Fruit fly (Drosophila melanogaster) whole organism, embryonic: ENCODE measurements around the gene CG32708.

Experiments
- Abd-B ChIP-seq: fragments of 200-800 bp; sonication (Bioruptor generic); optimal IDR thresholded peaks from 2 replicates; lab custom pipeline; 2018; ENCODE audit warnings: missing biosample characterization, mild to moderate bottlenecking, missing genetic modification characterization, moderate library complexity
- Atf-2 ChIP-seq: fragments of 200-800 bp; sonication (Bioruptor generic); optimal IDR thresholded peaks from 2 replicates; lab custom pipeline; 2016; ENCODE audit warnings: missing biosample characterization, missing genetic modification characterization
- BEAF-32 ChIP-seq: fragments of 200-800 bp; sonication (Bioruptor generic); optimal IDR thresholded peaks from 3 replicates; lab custom pipeline; 2017; ENCODE audit warnings: missing biosample characterization, missing genetic modification characterization, mild to moderate bottlenecking, moderate library complexity, missing genetic modification reagents
- CG11723 ChIP-seq: fragments of 200-800 bp; sonication (Bioruptor generic); optimal IDR thresholded peaks from 2 replicates; lab custom pipeline; 2017; ENCODE audit warnings: missing biosample characterization, mild to moderate bottlenecking, missing genetic modification characterization
- CG12104 ChIP-seq: fragments of 200-800 bp; sonication (Bioruptor generic); optimal IDR thresholded peaks from 3 replicates; lab custom pipeline; 2016; ENCODE audit warnings: missing biosample characterization, missing genetic modification characterization
- CG12744 ChIP-seq: fragments of 200-800 bp; sonication (Bioruptor generic); optimal IDR thresholded peaks from 2 replicates; lab custom pipeline; 2016; ENCODE audit warnings: missing biosample characterization, missing genetic modification characterization
- CG15514 ChIP-seq: fragments of 200-800 bp; sonication (Bioruptor generic); optimal IDR thresholded peaks from 3 replicates; lab custom pipeline; 2017; ENCODE audit warnings: missing biosample characterization, missing genetic modification characterization, mild to moderate bottlenecking, moderate library complexity, missing genetic modification reagents
- CG17385 ChIP-seq: fragments of 200-800 bp; sonication (Bioruptor generic); optimal IDR thresholded peaks from 3 replicates; lab custom pipeline; 2018; ENCODE audit warnings: missing biosample characterization, mild to moderate bottlenecking, missing genetic modification characterization
- CG17568 ChIP-seq: fragments of 200-800 bp; sonication (Bioruptor generic); optimal IDR thresholded peaks from 2 replicates; lab custom pipeline; 2018; ENCODE audit warnings: missing biosample characterization, mild to moderate bottlenecking, missing genetic modification characterization, moderate library complexity
- CG30020 ChIP-seq: fragments of 200-800 bp; optimal IDR thresholded peaks from 2 replicates; lab custom pipeline; 2019; ENCODE audit warnings: missing biosample characterization, mild to moderate bottlenecking, missing genetic modification characterization, moderate library complexity
- CG30431 ChIP-seq: fragments of 200-800 bp; sonication (Bioruptor generic); optimal IDR thresholded peaks from 2 replicates; lab custom pipeline; 2017; ENCODE audit warnings: missing biosample characterization, missing genetic modification characterization
- CG32767 ChIP-seq: fragments of 200-800 bp; sonication (Bioruptor generic); IDR thresholded peaks from 2 replicates; pipeline ENCODE4 v1.3.6; 2022; ENCODE audit warnings: missing biosample characterization, missing genetic modification characterization
- CG42726 ChIP-seq: fragments of 200-800 bp; sonication (Bioruptor generic); IDR thresholded peaks from 2 replicates; pipeline ENCODE4 v1.3.6; 2022; ENCODE audit warnings: missing biosample characterization, missing genetic modification characterization; ENCODE audit not compliant: partially characterized antibody
- CG4617 ChIP-seq: fragments of 200-800 bp; sonication (Bioruptor generic); optimal IDR thresholded peaks from 3 replicates; lab custom pipeline; 2016; ENCODE audit warnings: missing biosample characterization, missing genetic modification characterization, borderline replicate concordance
- CG4854 ChIP-seq: fragments of 200-800 bp; sonication (Bioruptor generic); optimal IDR thresholded peaks from 2 replicates; lab custom pipeline; 2016; ENCODE audit warnings: missing biosample characterization, missing genetic modification characterization, inconsistent platforms
- CG5953 ChIP-seq: fragments of 200-800 bp; sonication (Bioruptor generic); IDR thresholded peaks from 2 replicates; pipeline ENCODE4 v1.3.6; 2022; ENCODE audit warnings: missing biosample characterization, missing genetic modification characterization
- CG6654 ChIP-seq: fragments of 200-800 bp; sonication (Bioruptor generic); optimal IDR thresholded peaks from 2 replicates; lab custom pipeline; 2017; ENCODE audit warnings: missing biosample characterization, mild to moderate bottlenecking, missing genetic modification characterization
- CG7372 ChIP-seq: fragments of 200-800 bp; sonication (Bioruptor generic); IDR thresholded peaks from 2 replicates; pipeline ENCODE4 v1.3.6; 2022; ENCODE audit warnings: missing biosample characterization, missing genetic modification characterization
- CG7745 ChIP-seq: fragments of 200-800 bp; sonication (Bioruptor generic); optimal IDR thresholded peaks from 2 replicates; lab custom pipeline; 2018; ENCODE audit warnings: missing biosample characterization, mild to moderate bottlenecking, missing genetic modification characterization, moderate library complexity
- CG7786 ChIP-seq: fragments of 200-800 bp; sonication (Bioruptor generic); optimal IDR thresholded peaks from 2 replicates; lab custom pipeline; 2016; ENCODE audit warnings: missing biosample characterization, missing genetic modification characterization
- CG7987 ChIP-seq: fragments of 200-800 bp; sonication (Bioruptor generic); optimal IDR thresholded peaks from 2 replicates; lab custom pipeline; 2018; ENCODE audit warnings: missing biosample characterization, mild to moderate bottlenecking, missing genetic modification characterization, moderate library complexity
- Camta ChIP-seq: fragments of 200-800 bp; sonication (Bioruptor generic); optimal IDR thresholded peaks from 2 replicates; lab custom pipeline; 2016; ENCODE audit warnings: missing biosample characterization, missing genetic modification characterization
- CoRest ChIP-seq: fragments of 200-800 bp; sonication (Bioruptor generic); optimal IDR thresholded peaks from 3 replicates; lab custom pipeline; 2018; ENCODE audit warnings: missing biosample characterization, mild to moderate bottlenecking, missing genetic modification characterization, moderate library complexity
- Elba2 ChIP-seq: fragments of 200-800 bp; sonication (Bioruptor generic); optimal IDR thresholded peaks from 3 replicates; lab custom pipeline; 2016; ENCODE audit warnings: missing biosample characterization, missing genetic modification characterization
- Fer2 ChIP-seq: fragments of 200-800 bp; sonication (Bioruptor generic); optimal IDR thresholded peaks from 2 replicates; lab custom pipeline; 2018; ENCODE audit warnings: missing biosample characterization, mild to moderate bottlenecking, missing genetic modification characterization, moderate library complexity
- HLH4C ChIP-seq: fragments of 200-800 bp; sonication (Bioruptor generic); IDR thresholded peaks from 3 replicates; pipeline ENCODE4 v1.3.6; 2022; ENCODE audit warnings: missing biosample characterization, missing genetic modification characterization; ENCODE audit not compliant: partially characterized antibody
- Hey ChIP-seq: fragments of 200-800 bp; sonication (Bioruptor generic); optimal IDR thresholded peaks from 3 replicates; lab custom pipeline; 2018; ENCODE audit warnings: missing biosample characterization, mild to moderate bottlenecking, missing genetic modification characterization
- Hr3 ChIP-seq: fragments of 200-800 bp; sonication (Bioruptor generic); optimal IDR thresholded peaks from 3 replicates; lab custom pipeline; 2016; ENCODE audit warnings: missing biosample characterization, missing genetic modification characterization
- MESR4 ChIP-seq: fragments of 200-800 bp; sonication (Bioruptor generic); optimal IDR thresholded peaks from 2 replicates; lab custom pipeline; 2018; ENCODE audit warnings: missing biosample characterization, mild to moderate bottlenecking, missing genetic modification characterization, moderate library complexity
- Max ChIP-seq: fragments of 200-800 bp; sonication (Bioruptor generic); optimal IDR thresholded peaks from 2 replicates; lab custom pipeline; 2016; ENCODE audit warnings: missing biosample characterization, mild to moderate bottlenecking, missing genetic modification characterization
- Oli ChIP-seq: fragments of 200-800 bp; sonication (Bioruptor generic); optimal IDR thresholded peaks from 2 replicates; lab custom pipeline; 2018; ENCODE audit warnings: missing biosample characterization, mild to moderate bottlenecking, missing genetic modification characterization, moderate library complexity
- Sry-δ ChIP-seq: fragments of 200-800 bp; sonication (Bioruptor generic); optimal IDR thresholded peaks from 2 replicates; lab custom pipeline; 2016; ENCODE audit warnings: missing biosample characterization, missing genetic modification characterization
- al ChIP-seq: fragments of 200-800 bp; sonication (Bioruptor generic); IDR thresholded peaks from 2 replicates; pipeline ENCODE4 v1.3.6; 2022; ENCODE audit warnings: missing biosample characterization, missing genetic modification characterization
- amos ChIP-seq: fragments of 200-800 bp; sonication (Bioruptor generic); IDR thresholded peaks from 2 replicates; pipeline ENCODE4 v1.3.6; 2022; ENCODE audit warnings: missing biosample characterization, missing genetic modification characterization; ENCODE audit not compliant: partially characterized antibody
- cato ChIP-seq: fragments of 200-800 bp; sonication (Bioruptor generic); optimal IDR thresholded peaks from 2 replicates; lab custom pipeline; 2016; ENCODE audit warnings: missing biosample characterization, missing genetic modification characterization, borderline replicate concordance
- chn ChIP-seq: fragments of 200-800 bp; sonication (Bioruptor generic); optimal IDR thresholded peaks from 2 replicates; lab custom pipeline; 2016; ENCODE audit warnings: missing biosample characterization, missing genetic modification characterization
- ci ChIP-seq: fragments of 200-800 bp; sonication (Bioruptor generic); IDR thresholded peaks from 3 replicates; pipeline ENCODE4 v1.3.6; 2022; ENCODE audit warnings: missing biosample characterization, missing genetic modification characterization
- dmrt11E ChIP-seq: fragments of 200-800 bp; sonication (Bioruptor generic); optimal IDR thresholded peaks from 3 replicates; lab custom pipeline; 2018; ENCODE audit warnings: missing biosample characterization, mild to moderate bottlenecking, missing genetic modification characterization, moderate library complexity
- dpn ChIP-seq, 2 experiments: fragments of 200-800 bp; sonication (Bioruptor generic); optimal IDR thresholded peaks; 3 replicates each; lab custom pipeline; 2016; ENCODE audit warnings: missing biosample characterization in 2 of 2, missing genetic modification characterization in 2 of 2
- emc ChIP-seq: fragments of 200-800 bp; sonication (Bioruptor generic); optimal IDR thresholded peaks from 2 replicates; lab custom pipeline; 2016; ENCODE audit warnings: missing biosample characterization, missing genetic modification characterization
- gcm ChIP-seq: fragments of 200-800 bp; sonication (Bioruptor generic); optimal IDR thresholded peaks from 2 replicates; lab custom pipeline; 2019; ENCODE audit warnings: missing biosample characterization, mild to moderate bottlenecking, missing genetic modification characterization, moderate library complexity
- gsb-n ChIP-seq: fragments of 200-800 bp; sonication (Bioruptor generic); optimal IDR thresholded peaks from 3 replicates; lab custom pipeline; 2018; ENCODE audit warnings: missing biosample characterization, mild to moderate bottlenecking, missing genetic modification characterization
- insv ChIP-seq, 2 experiments: fragments of 200-800 bp; sonication (Bioruptor generic); optimal IDR thresholded peaks; 3 replicates each; lab custom pipeline; 2016 to 2018; ENCODE audit warnings: missing biosample characterization in 2 of 2, missing genetic modification characterization in 2 of 2
- ken ChIP-seq: fragments of 200-800 bp; sonication (Bioruptor generic); IDR thresholded peaks from 3 replicates; pipeline ENCODE4 v1.3.6; 2022; ENCODE audit warnings: missing biosample characterization, missing genetic modification characterization
- peb ChIP-seq: fragments of 200-800 bp; sonication (Bioruptor generic); IDR thresholded peaks from 2 replicates; pipeline ENCODE4 v1.3.6; 2022; ENCODE audit warnings: missing biosample characterization, missing genetic modification characterization
- pzg ChIP-seq: fragments of 200-800 bp; sonication (Bioruptor generic); optimal IDR thresholded peaks from 3 replicates; lab custom pipeline; 2018; ENCODE audit warnings: missing biosample characterization, mild to moderate bottlenecking, missing genetic modification characterization, moderate library complexity
- stwl ChIP-seq: fragments of 200-800 bp; sonication (Bioruptor generic); optimal IDR thresholded peaks from 3 replicates; lab custom pipeline; 2018; ENCODE audit warnings: missing biosample characterization, mild to moderate bottlenecking, missing genetic modification characterization, moderate library complexity
- tgo ChIP-seq: fragments of 200-800 bp; sonication (Bioruptor generic); IDR thresholded peaks from 3 replicates; pipeline ENCODE4 v1.3.6; 2022; ENCODE audit warnings: missing biosample characterization, missing genetic modification characterization
- tll ChIP-seq, 2 experiments: fragments of 200-800 bp in 1 of 2; fragments of >200 bp in 1 of 2; sonication (Bioruptor generic) in 1 of 2; optimal IDR thresholded peaks; 2 replicates each; lab custom pipeline; 2017 to 2019; ENCODE audit warnings: missing biosample characterization in 2 of 2, missing genetic modification characterization in 2 of 2, mild to moderate bottlenecking in 1 of 2, moderate library complexity in 1 of 2
- twi ChIP-seq: fragments of 200-800 bp; optimal IDR thresholded peaks from 2 replicates; lab custom pipeline; 2019; ENCODE audit warnings: missing biosample characterization, mild to moderate bottlenecking, missing genetic modification characterization, moderate library complexity

CG32708 gene

dm6 chrX:9106775-9107283 lies 21.1 kb downstream of the CG32708 start, which contains the start of gene Arfrp1 (continued):
- TF ChIP-seq HLH4C (GFP tag; lab: Robert Waterston, UW) (peak; percentile 63; the same call in 2 of the 3 replicates), CG7987 (GFP tag; lab: Kevin White, UChicago) (no peak), Oli (tag; lab: Kevin White, UChicago) (no peak), al (GFP tag; lab: Robert Waterston, UW) (peak; percentile 49; the same call in 1 of the 2 replicates), gsb-n (no peak), CG6654 (GFP tag; lab: Kevin White, UChicago) (no peak), CG30431 (GFP tag; lab: Kevin White, UChicago) (no peak), Elba2 (peak; percentile 62), dpn (GFP tag; optimal IDR thresholded peaks at IDR 0.05; lab: Kevin White, UChicago) (peak; percentile 6 to 47), CG15514 (GFP tag; lab: Kevin White, UChicago) (peak; percentile 31), CG12744 (GFP tag; lab: Kevin White, UChicago) (no peak), dmrt11E (tag; lab: Kevin White, UChicago) (no peak), Camta (GFP tag; lab: Kevin White, UChicago) (peak; percentile 21), CG12104 (GFP tag; lab: Kevin White, UChicago) (peak; percentile 55), Max (GFP tag; lab: Kevin White, UChicago) (no peak), insv (GFP tag; optimal IDR thresholded peaks at IDR 0.05; lab: Kevin White, UChicago) (no peak), MESR4 (peak; percentile 71), emc (GFP tag; lab: Kevin White, UChicago) (no peak), amos (GFP tag; lab: Robert Waterston, UW) (peak; percentile 90), CoRest (tag; lab: Kevin White, UChicago) (peak; percentile 12), ci (GFP tag; lab: Robert Waterston, UW) (peak; percentile 8; the same call in 1 of the 3 replicates), twi (tag; lab: Kevin White, UChicago) (no peak), Fer2 (tag; lab: Kevin White, UChicago) (peak; percentile 6), Hr3 (GFP tag; lab: Kevin White, UChicago) (peak; percentile 32), CG30020 (peak; percentile 27), tgo (GFP tag; lab: Robert Waterston, UW) (no peak), tll (GFP tag; optimal IDR thresholded peaks at IDR 0.05; lab: Kevin White, UChicago) (no peak), Sry-δ (GFP tag; lab: Kevin White, UChicago) (peak; percentile 83), CG7745 (no peak), CG7372 (no peak), gcm (GFP tag; lab: Kevin White, UChicago) (no peak), CG5953 (GFP tag; lab: Robert Waterston, UW) (no peak), CG7786 (GFP tag; lab: Kevin White, UChicago) (peak; percentile 4), CG42726 (GFP tag; lab: Robert Waterston, UW) (peak; percentile 73), pzg (peak; percentile 27), Hey (no peak), CG4854 (GFP tag; lab: Kevin White, UChicago) (no peak), CG17385 (GFP tag; lab: Kevin White, UChicago) (no peak), CG32767 (GFP tag; lab: Robert Waterston, UW) (no peak), Atf-2 (GFP tag; lab: Kevin White, UChicago) (no peak), peb (GFP tag; lab: Robert Waterston, UW) (no peak), CG11723 (GFP tag; lab: Kevin White, UChicago) (no peak), CG4617 (GFP tag; lab: Kevin White, UChicago) (peak; percentile 5), stwl (tag; lab: Kevin White, UChicago) (no peak), chn (GFP tag; lab: Kevin White, UChicago) (no peak), cato (GFP tag; lab: Kevin White, UChicago) (no peak), ken (GFP tag; lab: Robert Waterston, UW) (no peak), Abd-B (GFP tag; lab: Kevin White, UChicago) (peak; percentile 51), CG17568 (GFP tag; lab: Kevin White, UChicago) (no peak), BEAF-32 (GFP tag; lab: Kevin White, UChicago) (peak; percentile 79)
